Worm (Caenorhabditis elegans): ENCODE results near the gene lgx-1.

Gene lgx-1

ce11 chrX:5512227-5512626 lies 26.1 kb downstream of the lgx-1 start, which contains the start of gene T23F2.3:
TSS of gene T23F2.3 (minus strand) at chrX:5512327.
- no peak for TF ChIP-seq zfp-2 (tag; optimal IDR thresholded peaks at IDR 0.05)
- TF ChIP-seq F44E2.7 (GFP tag; IDR thresholded peaks at IDR 0.05): no peak
- no peak for TF ChIP-seq nhr-76 (tag; optimal IDR thresholded peaks at IDR 0.05)
- TF ChIP-seq spr-3 (GFP tag; optimal IDR thresholded peaks at IDR 0.05): no peak
- TF ChIP-seq ces-1 (GFP tag; optimal IDR thresholded peaks at IDR 0.05): no peak
- TF ChIP-seq duxl-1 (tag; optimal IDR thresholded peaks at IDR 0.05; ENCODE audit: poor library complexity): no peak
- no peak for TF ChIP-seq zag-1 (tag; optimal IDR thresholded peaks at IDR 0.05)

- TF ChIP-seq hlh-30 (tag; optimal IDR thresholded peaks at IDR 0.05; ENCODE audit: insufficient read depth) (no peak), cey-2 (tag; optimal IDR thresholded peaks at IDR 0.05; ENCODE audit: borderline replicate concordance, insufficient read depth) (no peak), dve-1 (tag; optimal IDR thresholded peaks at IDR 0.05; ENCODE audit: insufficient read depth) (peak; percentile 50), nhr-10 (tag; optimal IDR thresholded peaks at IDR 0.05) (no peak), ZK337.2 (GFP tag; IDR thresholded peaks at IDR 0.05) (no peak), nhr-28 (tag; optimal IDR thresholded peaks at IDR 0.05) (peak; percentile 4), mdt-29 (GFP tag; IDR thresholded peaks at IDR 0.05) (no peak), spr-3 (GFP tag; optimal IDR thresholded peaks at IDR 0.05) (no peak), daf-16 (GFP tag; optimal IDR thresholded peaks at IDR 0.05) (peak in 1 of 2 experiments; percentile 13), daf-16 (tag; optimal IDR thresholded peaks at IDR 0.05) (peak; percentile 97), dmd-6 (GFP tag; IDR thresholded peaks at IDR 0.05) (no peak), mxl-3 (GFP tag; optimal IDR thresholded peaks at IDR 0.05) (no peak), spr-1 (tag; optimal IDR thresholded peaks at IDR 0.05) (no peak), nhr-25 (tag; optimal IDR thresholded peaks at IDR 0.05; ENCODE audit: borderline replicate concordance, insufficient read depth) (no peak), hlh-11 (tag; optimal IDR thresholded peaks at IDR 0.05) (peak; percentile 7), dmd-8 (GFP tag; IDR thresholded peaks at IDR 0.05) (no peak), zip-2 (tag; optimal IDR thresholded peaks at IDR 0.05) (no peak), set-16 (GFP tag; IDR thresholded peaks at IDR 0.05) (peak; percentile 28; the same call in 1 of the 2 replicates), saeg-2 (GFP tag; IDR thresholded peaks at IDR 0.05) (no peak)
Observed at ce11 chrX:5509114-5509877, 29.0 kb downstream of the lgx-1 start.

- TF ChIP-seq hlh-30 (tag; optimal IDR thresholded peaks at IDR 0.05; ENCODE audit: insufficient read depth) (peak; percentile 1), dve-1 (tag; optimal IDR thresholded peaks at IDR 0.05; ENCODE audit: insufficient read depth) (peak; percentile 7), lin-1 (GFP tag; IDR thresholded peaks at IDR 0.05) (no peak), ceh-62 (tag; optimal IDR thresholded peaks at IDR 0.05) (no peak), php-3 (GFP tag; IDR thresholded peaks at IDR 0.05) (no peak)
Observed at ce11 chrX:5507926-5508325, 30.4 kb downstream of the lgx-1 start.

- no peak for TF ChIP-seq tag-97 (GFP tag; IDR thresholded peaks at IDR 0.05)
- no peak for TF ChIP-seq lin-29 (GFP tag; IDR thresholded peaks at IDR 0.05)
- TF ChIP-seq zip-2 (tag; optimal IDR thresholded peaks at IDR 0.05): no peak
- no peak for TF ChIP-seq nhr-48 (tag; optimal IDR thresholded peaks at IDR 0.05)
- TF ChIP-seq nhr-28 (tag; optimal IDR thresholded peaks at IDR 0.05): no peak
- TF ChIP-seq mxl-3 (GFP tag; optimal IDR thresholded peaks at IDR 0.05): peak; percentile 20
- TF ChIP-seq aha-1 (tag): peak; percentile 53
- TF ChIP-seq mdt-29 (GFP tag; IDR thresholded peaks at IDR 0.05): no peak
- no peak for TF ChIP-seq F44E2.7 (GFP tag; IDR thresholded peaks at IDR 0.05)
- TF ChIP-seq dpl-1 (GFP tag; optimal IDR thresholded peaks at IDR 0.05): no peak
- TF ChIP-seq dmd-6 (GFP tag; IDR thresholded peaks at IDR 0.05): no peak
- no peak for TF ChIP-seq D1046.2 (GFP tag; IDR thresholded peaks at IDR 0.05)
- no peak for TF ChIP-seq dmd-9 (GFP tag; IDR thresholded peaks at IDR 0.05)
- no peak for TF ChIP-seq gei-8 (GFP tag; optimal IDR thresholded peaks at IDR 0.05)
- TF ChIP-seq ceh-82 (tag; optimal IDR thresholded peaks at IDR 0.05): no peak
- TF ChIP-seq duxl-1 (tag; optimal IDR thresholded peaks at IDR 0.05; ENCODE audit: poor library complexity): no peak
- no peak for TF ChIP-seq dmd-8 (GFP tag; IDR thresholded peaks at IDR 0.05)
- TF ChIP-seq hlh-11 (tag; optimal IDR thresholded peaks at IDR 0.05): peak; percentile 33
- no peak for TF ChIP-seq ama-1 (optimal IDR thresholded peaks at IDR 0.05)
- TF ChIP-seq hlh-30 (tag; optimal IDR thresholded peaks at IDR 0.05; ENCODE audit: insufficient read depth): no peak
- TF ChIP-seq nhr-11 (tag; optimal IDR thresholded peaks at IDR 0.05): peak; percentile 2
- TF ChIP-seq fkh-10 (GFP tag; optimal IDR thresholded peaks at IDR 0.05): no peak
- no peak for TF ChIP-seq lin-1 (GFP tag; IDR thresholded peaks at IDR 0.05)
- no peak for TF ChIP-seq Y5F2A.4 (GFP tag; optimal IDR thresholded peaks at IDR 0.05)
Observed at ce11 chrX:5506432-5506977, 31.8 kb downstream of the lgx-1 start.
